Worm (Caenorhabditis elegans): ENCODE results near the gene atrn-1.

DNA sequence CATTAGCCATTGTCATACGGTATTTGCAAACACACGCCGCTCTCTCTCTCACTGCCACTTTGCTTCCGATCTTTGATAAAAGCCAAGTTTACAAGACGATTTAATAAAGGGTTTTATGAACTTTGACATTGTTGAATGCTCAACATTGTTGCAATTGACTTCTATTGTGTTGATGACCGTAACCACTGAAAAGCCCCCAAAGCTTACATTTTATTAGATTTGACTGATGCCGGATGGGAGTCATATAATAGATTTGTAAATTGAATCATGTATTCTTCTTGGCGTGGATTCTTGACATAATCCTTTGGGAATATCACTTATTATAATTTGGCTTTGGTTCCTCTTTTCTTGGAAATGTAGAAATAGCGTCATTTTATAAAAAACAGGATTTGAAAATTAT, 15.5 kb upstream of the atrn-1 start:
- TF ChIP-seq aly-1 (tag; optimal IDR thresholded peaks at IDR 0.05) (no peak), tbx-11 (GFP tag; IDR thresholded peaks at IDR 0.05) (no peak), hmbx-1 (tag; optimal IDR thresholded peaks at IDR 0.05) (no peak), tra-4 (tag; optimal IDR thresholded peaks at IDR 0.05) (no peak), B0310.2 (tag; optimal IDR thresholded peaks at IDR 0.05) (no peak), ceh-36 (tag; optimal IDR thresholded peaks at IDR 0.05) (no peak), flt-1 (GFP tag; IDR thresholded peaks at IDR 0.05) (no peak), F13C5.2 (tag; optimal IDR thresholded peaks at IDR 0.05) (no peak), ets-7 (tag; optimal IDR thresholded peaks at IDR 0.05) (no peak), ama-1 (optimal IDR thresholded peaks at IDR 0.05) (no peak), sea-1 (GFP tag; conservative IDR thresholded peaks at IDR 0.05) (no peak), hmg-4 (GFP tag; optimal IDR thresholded peaks at IDR 0.05) (no peak)

Measured in whole organism, early embryonic.